Worm (Caenorhabditis elegans) whole organism, L3 larva: ENCODE results near the gene nhr-168.

Source experiments
- R02D3.7 ChIP-seq: fragments of 150-350 bp; optimal IDR thresholded peaks from 2 replicates; lab custom pipeline; 2014; ENCODE audit warnings: missing biosample characterization, missing genetic modification characterization
- ZK546.5 ChIP-seq: sonication (generic microtip); optimal IDR thresholded peaks from 2 replicates; lab custom pipeline; 2017; ENCODE audit warnings: missing biosample characterization, missing genetic modification characterization
- aly-2 ChIP-seq: fragments of 150-350 bp; optimal IDR thresholded peaks from 2 replicates; lab custom pipeline; 2014; ENCODE audit warnings: missing biosample characterization, missing genetic modification characterization
- ama-1 ChIP-seq: fragments of 150-350 bp; optimal IDR thresholded peaks from 2 replicates; lab custom pipeline; 2018
- ceh-16 ChIP-seq: sonication (generic microtip); optimal IDR thresholded peaks from 2 replicates; lab custom pipeline; 2017; ENCODE audit warnings: missing biosample characterization, missing genetic modification characterization
- ceh-28 ChIP-seq: fragments of 150-350 bp; optimal IDR thresholded peaks from 2 replicates; lab custom pipeline; 2014; ENCODE audit warnings: missing biosample characterization, missing genetic modification reagents, missing genetic modification characterization
- ceh-82 ChIP-seq: fragments of 150-350 bp; optimal IDR thresholded peaks from 2 replicates; lab custom pipeline; 2014; ENCODE audit warnings: missing biosample characterization, missing genetic modification characterization
- ceh-9 ChIP-seq: sonication (generic microtip); optimal IDR thresholded peaks from 2 replicates; lab custom pipeline; 2018; ENCODE audit warnings: missing biosample characterization, missing genetic modification characterization
- daf-12 ChIP-seq: fragments of 150-350 bp; optimal IDR thresholded peaks from 2 replicates; lab custom pipeline; 2014; ENCODE audit warnings: missing biosample characterization, missing genetic modification reagents, missing genetic modification characterization
- egl-27 ChIP-seq: sonication (generic microtip); optimal IDR thresholded peaks from 4 replicates; lab custom pipeline; 2017; ENCODE audit warnings: missing biosample characterization, missing genetic modification reagents, missing genetic modification characterization
- egl-5 ChIP-seq: fragments of 150-350 bp; optimal IDR thresholded peaks from 2 replicates; lab custom pipeline; 2017; ENCODE audit warnings: missing biosample characterization, missing genetic modification reagents, missing genetic modification characterization, inconsistent platforms
- elt-1 ChIP-seq: fragments of 150-350 bp; optimal IDR thresholded peaks from 2 replicates; lab custom pipeline; 2014; ENCODE audit warnings: missing biosample characterization, missing genetic modification characterization
- elt-2 ChIP-seq: sonication (generic microtip); optimal IDR thresholded peaks from 2 replicates; lab custom pipeline; 2016; ENCODE audit warnings: missing genetic modification reagents, mild to moderate bottlenecking, missing genetic modification characterization, missing compliant biosample characterization
- elt-3 ChIP-seq, 3 experiments: fragments of 150-350 bp in 1 of 3; sonication (generic microtip) in 2 of 3; optimal IDR thresholded peaks; 2 replicates in 2 of 3; 4 replicates in 1 of 3; lab custom pipeline; 2014 to 2017; ENCODE audit warnings: missing biosample characterization in 3 of 3, missing genetic modification characterization in 3 of 3
- eor-1 ChIP-seq, 2 experiments: fragments of 150-350 bp; optimal IDR thresholded peaks; 2 replicates each; lab custom pipeline; 2014 to 2018; ENCODE audit warnings: missing biosample characterization in 2 of 2, missing genetic modification characterization in 2 of 2
- fkh-10 ChIP-seq: sonication (generic microtip); optimal IDR thresholded peaks from 2 replicates; lab custom pipeline; 2017; ENCODE audit warnings: missing biosample characterization, missing genetic modification reagents, missing genetic modification characterization
- fkh-2 ChIP-seq: fragments of 150-350 bp; optimal IDR thresholded peaks from 2 replicates; lab custom pipeline; 2014; ENCODE audit warnings: missing biosample characterization, missing genetic modification reagents, missing genetic modification characterization
- fos-1 ChIP-seq: fragments of 150-350 bp; optimal IDR thresholded peaks from 2 replicates; lab custom pipeline; 2014; ENCODE audit warnings: missing biosample characterization, missing genetic modification characterization
- hmg-11 ChIP-seq: sonication (generic microtip); optimal IDR thresholded peaks from 2 replicates; lab custom pipeline; 2016; ENCODE audit warnings: missing genetic modification characterization, missing compliant biosample characterization
- jun-1 ChIP-seq: fragments of 150-350 bp; optimal IDR thresholded peaks from 2 replicates; lab custom pipeline; 2014; ENCODE audit warnings: missing biosample characterization, missing genetic modification reagents, missing genetic modification characterization
- lin-15B ChIP-seq: fragments of 150-350 bp; optimal IDR thresholded peaks from 2 replicates; lab custom pipeline; 2014; ENCODE audit warnings: missing biosample characterization, missing genetic modification characterization
- lin-39 ChIP-seq: fragments of 150-350 bp; optimal IDR thresholded peaks from 2 replicates; lab custom pipeline; 2018; ENCODE audit warnings: missing biosample characterization, missing genetic modification reagents, missing genetic modification characterization
- lsy-12 ChIP-seq: sonication (generic microtip); optimal IDR thresholded peaks from 2 replicates; lab custom pipeline; 2016; ENCODE audit warnings: mild to moderate bottlenecking, missing genetic modification characterization, missing compliant biosample characterization
- mdl-1 ChIP-seq: fragments of 150-350 bp; optimal IDR thresholded peaks from 2 replicates; lab custom pipeline; 2014; ENCODE audit warnings: missing biosample characterization, missing genetic modification characterization
- mml-1 ChIP-seq: fragments of 150-350 bp; sonication (generic microtip); optimal IDR thresholded peaks from 3 replicates; lab custom pipeline; 2014; ENCODE audit warnings: missing biosample characterization, missing genetic modification characterization
- nfya-1 ChIP-seq: sonication (generic microtip); optimal IDR thresholded peaks from 2 replicates; lab custom pipeline; 2017; ENCODE audit warnings: missing genetic modification characterization, mild to moderate bottlenecking, missing compliant biosample characterization, antibody characterized with exemption, moderate library complexity; ENCODE audit not compliant: insufficient read depth
- nhr-11 ChIP-seq: fragments of 150-350 bp; optimal IDR thresholded peaks from 2 replicates; lab custom pipeline; 2014; ENCODE audit warnings: missing biosample characterization, missing genetic modification characterization
- nhr-12 ChIP-seq: fragments of 150-350 bp; optimal IDR thresholded peaks from 2 replicates; lab custom pipeline; 2014; ENCODE audit warnings: missing biosample characterization, missing genetic modification characterization
- nhr-23 ChIP-seq: fragments of 150-350 bp; optimal IDR thresholded peaks from 2 replicates; lab custom pipeline; 2014; ENCODE audit warnings: missing biosample characterization, missing genetic modification reagents, missing genetic modification characterization
- nhr-237 ChIP-seq: fragments of 150-350 bp; optimal IDR thresholded peaks from 2 replicates; lab custom pipeline; 2014; ENCODE audit warnings: missing biosample characterization, missing genetic modification characterization
- nhr-25 ChIP-seq: sonication (generic microtip); optimal IDR thresholded peaks from 2 replicates; lab custom pipeline; 2017; ENCODE audit warnings: missing biosample characterization, missing genetic modification characterization
- nhr-28 ChIP-seq: fragments of 150-350 bp; optimal IDR thresholded peaks from 2 replicates; lab custom pipeline; 2014; ENCODE audit warnings: missing biosample characterization, missing genetic modification characterization
- nhr-43 ChIP-seq: sonication (generic microtip); optimal IDR thresholded peaks from 2 replicates; lab custom pipeline; 2016; ENCODE audit warnings: mild to moderate bottlenecking, missing genetic modification characterization, missing compliant biosample characterization; ENCODE audit not compliant: poor library complexity, severe bottlenecking
- nhr-67 ChIP-seq: fragments of 150-350 bp; optimal IDR thresholded peaks from 2 replicates; lab custom pipeline; 2014; ENCODE audit warnings: missing biosample characterization, missing genetic modification characterization
- nhr-76 ChIP-seq: fragments of 150-350 bp; sonication (generic microtip); optimal IDR thresholded peaks from 5 replicates; lab custom pipeline; 2014; ENCODE audit warnings: missing biosample characterization, missing genetic modification characterization
- nhr-77 ChIP-seq: fragments of 150-350 bp; optimal IDR thresholded peaks from 2 replicates; lab custom pipeline; 2014; ENCODE audit warnings: missing biosample characterization, missing genetic modification characterization
- pha-4 ChIP-seq: fragments of 150-350 bp; optimal IDR thresholded peaks from 2 replicates; lab custom pipeline; 2014; ENCODE audit warnings: missing biosample characterization, missing genetic modification reagents, missing genetic modification characterization
- pqm-1 ChIP-seq: fragments of 150-350 bp; optimal IDR thresholded peaks from 2 replicates; lab custom pipeline; 2017; ENCODE audit warnings: missing biosample characterization, missing genetic modification characterization, inconsistent platforms
- sea-2 ChIP-seq: fragments of 150-350 bp; sonication (generic microtip); optimal IDR thresholded peaks from 4 replicates; lab custom pipeline; 2014; ENCODE audit warnings: missing biosample characterization, missing genetic modification reagents, missing genetic modification characterization
- skn-1 ChIP-seq: fragments of 150-350 bp; optimal IDR thresholded peaks from 2 replicates; lab custom pipeline; 2014; ENCODE audit warnings: missing biosample characterization, missing genetic modification characterization
- snpc-4 ChIP-seq: fragments of 150-350 bp; optimal IDR thresholded peaks from 2 replicates; lab custom pipeline; 2014; ENCODE audit warnings: missing biosample characterization, missing genetic modification characterization
- tbx-2 ChIP-seq: sonication (generic microtip); optimal IDR thresholded peaks from 2 replicates; lab custom pipeline; 2016; ENCODE audit warnings: mild to moderate bottlenecking, missing genetic modification characterization, missing compliant biosample characterization
- unc-39 ChIP-seq: sonication (generic microtip); optimal IDR thresholded peaks from 4 replicates; lab custom pipeline; 2017; ENCODE audit warnings: missing biosample characterization, missing genetic modification characterization
- unc-62 ChIP-seq: fragments of 150-350 bp; sonication (generic microtip); optimal IDR thresholded peaks from 4 replicates; lab custom pipeline; 2014; ENCODE audit warnings: missing biosample characterization, missing genetic modification reagents, missing genetic modification characterization
- zag-1 ChIP-seq: fragments of 150-350 bp; optimal IDR thresholded peaks from 2 replicates; lab custom pipeline; 2014; ENCODE audit warnings: missing biosample characterization, missing genetic modification characterization
- ztf-11 ChIP-seq: fragments of 150-350 bp; optimal IDR thresholded peaks from 2 replicates; lab custom pipeline; 2014; ENCODE audit warnings: missing biosample characterization, missing genetic modification characterization
- ztf-4 ChIP-seq: fragments of 150-350 bp; optimal IDR thresholded peaks from 2 replicates; lab custom pipeline; 2014; ENCODE audit warnings: missing biosample characterization, missing genetic modification characterization

Gene nhr-168

DNA sequence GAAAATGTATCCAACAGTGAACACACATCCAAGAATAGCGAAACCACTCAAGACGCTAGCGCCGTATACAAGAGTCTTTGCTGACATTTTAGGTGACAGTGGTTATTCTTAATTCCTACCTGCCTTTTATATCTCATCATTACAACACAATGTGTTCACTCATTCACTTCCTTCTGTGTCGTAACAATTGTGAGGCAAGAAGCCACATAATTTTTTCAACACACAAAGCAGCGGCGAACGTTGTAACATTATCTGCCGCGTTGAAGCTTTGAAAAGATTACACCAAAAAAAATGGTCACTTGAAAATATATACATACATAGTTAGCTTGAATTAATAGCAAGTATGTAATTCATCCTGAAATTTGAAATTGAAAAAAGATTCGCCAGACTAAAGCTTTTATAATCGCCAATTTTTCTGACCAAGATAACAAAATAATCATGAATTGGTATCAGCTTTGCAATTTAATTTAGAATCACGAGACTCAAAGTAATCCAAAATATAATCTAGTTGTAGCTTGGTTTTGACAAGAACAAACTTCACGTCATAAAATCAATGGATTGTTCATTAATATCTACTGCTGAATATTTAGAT, 15.7 kb downstream of the nhr-168 start, which contains the start of the genes col-161 and srh-18:
Gene col-161, minus strand, starts transcription at position 101 of the 592 bp plus-strand sequence.
Gene srh-18, plus strand, starts transcription at position 542 of the 592 bp plus-strand sequence.
- TF ChIP-seq nhr-237 (tag; lab: Kevin White, UChicago) (no peak), nhr-25 (tag; lab: Kevin White, UChicago) (peak; percentile 10)
- TF ChIP-seq, all 47 proteins: peak for 1

DNA sequence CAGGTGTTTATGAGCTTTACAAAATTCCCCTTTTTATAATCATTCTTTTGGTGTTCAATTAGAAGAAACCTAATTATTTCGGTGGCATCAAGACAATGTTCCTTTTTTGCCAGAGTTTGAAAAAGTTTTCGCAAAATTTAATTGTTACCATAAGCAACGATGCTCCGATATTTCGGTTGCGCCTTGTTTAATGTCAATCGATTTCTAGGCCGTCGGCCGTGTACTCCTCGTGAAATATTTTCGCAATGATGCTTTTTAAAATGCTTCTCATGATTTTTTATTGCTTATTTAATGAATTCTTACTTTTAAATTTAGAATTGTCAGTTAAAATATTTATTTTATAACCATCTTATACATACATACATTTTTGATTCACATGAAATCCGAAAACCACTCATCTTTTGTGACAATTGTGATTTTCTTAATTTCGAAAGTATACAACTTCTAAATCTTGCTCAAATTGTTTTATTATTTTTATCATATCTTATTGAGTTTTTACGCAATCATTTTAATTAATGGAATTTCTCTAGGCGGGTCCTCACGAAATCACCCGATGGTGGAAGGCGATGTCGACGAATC, 20.5 kb downstream of the nhr-168 start, which contains the start of gene C50B6.3:
Gene C50B6.3, plus strand, starts transcription at position 529 of the 579 bp plus-strand sequence.
- TF ChIP-seq ztf-11 (tag; lab: Kevin White, UChicago) (no peak), egl-27 (no peak), nfya-1 (tag; lab: Kevin White, UChicago) (peak; percentile 78), nhr-237 (tag; lab: Kevin White, UChicago) (no peak), ceh-28 (tag; lab: Kevin White, UChicago) (peak; percentile 53), elt-1 (tag; lab: Kevin White, UChicago) (peak; percentile 42), ceh-16 (no peak), nhr-77 (tag; lab: Kevin White, UChicago) (no peak), lin-39 (tag; lab: Kevin White, UChicago) (peak; percentile 75), sea-2 (no peak), ZK546.5 (no peak), daf-12 (tag; lab: Kevin White, UChicago) (no peak), aly-2 (tag; lab: Kevin White, UChicago) (no peak), snpc-4 (tag; lab: Kevin White, UChicago) (no peak), mml-1 (tag; lab: Kevin White, UChicago) (no peak), unc-39 (tag; lab: Kevin White, UChicago) (no peak), unc-62 (GFP tag; lab: Kevin White, UChicago) (no peak), elt-2 (tag; lab: Kevin White, UChicago) (peak; percentile 14), ztf-4 (tag; lab: Kevin White, UChicago) (no peak), ceh-82 (tag; lab: Kevin White, UChicago) (peak; percentile 29), ama-1 (lab: Kevin White, UChicago) (no peak), elt-3 (tag; optimal IDR thresholded peaks at IDR 0.05; lab: Kevin White, UChicago) (no peak), jun-1 (peak; percentile 52), nhr-76 (tag; lab: Kevin White, UChicago) (no peak), R02D3.7 (tag; lab: Kevin White, UChicago) (peak; percentile 35), ceh-9 (tag; lab: Kevin White, UChicago) (no peak), nhr-43 (tag; lab: Kevin White, UChicago) (peak; percentile 94), hmg-11 (tag; lab: Kevin White, UChicago) (peak; percentile 28), zag-1 (tag; lab: Kevin White, UChicago) (no peak), nhr-12 (no peak), eor-1 (tag; optimal IDR thresholded peaks at IDR 0.05; lab: Kevin White, UChicago) (no peak), nhr-25 (tag; lab: Kevin White, UChicago) (peak; percentile 63), fos-1 (no peak), nhr-23 (peak; percentile 90), skn-1 (tag; lab: Kevin White, UChicago) (peak; percentile 2), fkh-10 (GFP tag; lab: Kevin White, UChicago) (no peak), mdl-1 (no peak), tbx-2 (tag; lab: Kevin White, UChicago) (peak; percentile 4), nhr-11 (tag; lab: Kevin White, UChicago) (no peak), nhr-28 (tag; lab: Kevin White, UChicago) (no peak), egl-5 (tag; lab: Kevin White, UChicago) (peak; percentile 68), pqm-1 (tag; lab: Kevin White, UChicago) (peak; percentile 19), lin-15B (tag; lab: Kevin White, UChicago) (peak; percentile 94), nhr-67 (tag; lab: Kevin White, UChicago) (no peak), lsy-12 (tag; lab: Kevin White, UChicago) (peak; percentile 82), pha-4 (tag; lab: Kevin White, UChicago) (peak; percentile 83), fkh-2 (tag; lab: Kevin White, UChicago) (no peak)
